Worm (Caenorhabditis elegans) whole organism, midembryonic: ENCODE results near the gene K10D11.5.

Experiments
- T22C8.4 ChIP-seq: fragments of 200-800 bp; sonication (Bioruptor generic); IDR thresholded peaks from 2 replicates; pipeline ENCODE4 v1.3.6; 2022; ENCODE audit warnings: missing genetic modification characterization, missing compliant biosample characterization
- cog-1 ChIP-seq: sonication (generic microtip); optimal IDR thresholded peaks from 2 replicates; lab custom pipeline; 2016; ENCODE audit warnings: missing genetic modification characterization, missing compliant biosample characterization
- flt-1 ChIP-seq: fragments of 200-800 bp; sonication (Bioruptor generic); IDR thresholded peaks from 2 replicates; pipeline ENCODE4 v1.3.6; 2022; ENCODE audit warnings: missing genetic modification characterization, missing compliant biosample characterization
- med-1 ChIP-seq: sonication (generic microtip); optimal IDR thresholded peaks from 2 replicates; lab custom pipeline; 2017; ENCODE audit warnings: missing genetic modification characterization, mild to moderate bottlenecking, missing compliant biosample characterization, antibody characterized with exemption, missing genetic modification reagents; ENCODE audit not compliant: insufficient read depth
- ref-1 ChIP-seq: fragments of 200-800 bp; sonication (Bioruptor generic); conservative IDR thresholded peaks from 2 replicates; pipeline ENCODE4 v1.3.6; 2022; ENCODE audit warnings: missing genetic modification reagents, missing genetic modification characterization, missing compliant biosample characterization
- tab-1 ChIP-seq: fragments of 200-800 bp; sonication (Bioruptor generic); IDR thresholded peaks from 2 replicates; pipeline ENCODE4 v1.3.6; 2022; ENCODE audit warnings: missing genetic modification characterization, missing compliant biosample characterization
- ztf-23 ChIP-seq: fragments of 200-800 bp; sonication (Bioruptor generic); IDR thresholded peaks from 2 replicates; pipeline ENCODE4 v1.3.6; 2022; ENCODE audit warnings: missing genetic modification reagents, missing genetic modification characterization, missing compliant biosample characterization
- ztf-29 ChIP-seq: fragments of 200-800 bp; sonication (Bioruptor generic); IDR thresholded peaks from 2 replicates; pipeline ENCODE4 v1.3.6; 2022; ENCODE audit warnings: missing genetic modification reagents, missing genetic modification characterization, missing compliant biosample characterization

ce11 chrIV:13032153-13032552 lies 40.5 kb upstream of the K10D11.5 start:
- TF ChIP-seq flt-1 (GFP tag; lab: Robert Waterston, UW) (no peak), cog-1 (no peak), tab-1 (no peak), ztf-23 (GFP tag; lab: Robert Waterston, UW) (no peak), ref-1 (no peak), T22C8.4 (GFP tag; lab: Robert Waterston, UW) (no peak), med-1 (GFP tag; lab: Kevin White, UChicago) (no peak), ztf-29 (no peak)
